Worm (Caenorhabditis elegans) whole organism, mixed stage, embryonic: Measurements from ENCODE around the gene srbc-31.
"Not testable (repeated sequence)": the region's sequence is repeated elsewhere in the genome, so short reads cannot be mapped to it uniquely, and the experiment has no call there.

Experiments used
- M03D4.4 ChIP-seq: sonication (generic microtip); optimal IDR thresholded peaks from 2 replicates; lab custom pipeline; 2017; ENCODE audit warnings: mild to moderate bottlenecking, missing genetic modification characterization, missing compliant biosample characterization
- bed-3 ChIP-seq: fragments of 200-800 bp; sonication (Bioruptor generic); optimal IDR thresholded peaks from 3 replicates; lab custom pipeline; 2018; ENCODE audit warnings: mild to moderate bottlenecking, missing genetic modification characterization, moderate library complexity, missing compliant biosample characterization
- ceh-39 ChIP-seq: fragments of 150-350 bp; optimal IDR thresholded peaks from 2 replicates; lab custom pipeline; 2014; ENCODE audit warnings: missing biosample characterization, missing genetic modification characterization
- ceh-83 ChIP-seq: fragments of 200-800 bp; sonication (Bioruptor generic); optimal IDR thresholded peaks from 2 replicates; lab custom pipeline; 2018; ENCODE audit warnings: mild to moderate bottlenecking, missing genetic modification characterization, missing compliant biosample characterization
- ces-1 ChIP-seq: fragments of 150-350 bp; optimal IDR thresholded peaks from 2 replicates; lab custom pipeline; 2014; ENCODE audit warnings: missing biosample characterization, missing genetic modification reagents, missing genetic modification characterization
- cnd-1 ChIP-seq: fragments of 200-800 bp; sonication (Bioruptor generic); optimal IDR thresholded peaks from 2 replicates; lab custom pipeline; 2018; ENCODE audit warnings: mild to moderate bottlenecking, missing genetic modification characterization, missing compliant biosample characterization
- drap-1 ChIP-seq: fragments of 200-800 bp; sonication (Bioruptor generic); optimal IDR thresholded peaks from 3 replicates; lab custom pipeline; 2018; ENCODE audit warnings: mild to moderate bottlenecking, missing genetic modification characterization, missing compliant biosample characterization
- elt-1 ChIP-seq: sonication (generic microtip); optimal IDR thresholded peaks from 2 replicates; lab custom pipeline; 2017; ENCODE audit warnings: missing genetic modification characterization, mild to moderate bottlenecking, missing compliant biosample characterization, antibody characterized with exemption, moderate library complexity, borderline replicate concordance; ENCODE audit not compliant: insufficient read depth
- elt-3 ChIP-seq: fragments of 150-350 bp; optimal IDR thresholded peaks from 2 replicates; lab custom pipeline; 2014; ENCODE audit warnings: missing biosample characterization, missing genetic modification characterization
- flh-1 ChIP-seq: fragments of 200-800 bp; sonication (Bioruptor generic); optimal IDR thresholded peaks from 2 replicates; lab custom pipeline; 2018; ENCODE audit warnings: mild to moderate bottlenecking, missing genetic modification characterization, moderate library complexity, missing compliant biosample characterization
- ham-2 ChIP-seq: fragments of 200-800 bp; sonication (Bioruptor generic); optimal IDR thresholded peaks from 2 replicates; lab custom pipeline; 2018; ENCODE audit warnings: mild to moderate bottlenecking, missing genetic modification characterization, missing compliant biosample characterization
- hlh-1 ChIP-seq: fragments of 150-350 bp; optimal IDR thresholded peaks from 2 replicates; lab custom pipeline; 2014; ENCODE audit warnings: missing biosample characterization, missing genetic modification reagents, missing genetic modification characterization
- lsy-2 ChIP-seq: fragments of 150-350 bp; optimal IDR thresholded peaks from 2 replicates; lab custom pipeline; 2014; ENCODE audit warnings: missing biosample characterization, missing genetic modification characterization
- mab-5 ChIP-seq: fragments of 150-350 bp; optimal IDR thresholded peaks from 2 replicates; lab custom pipeline; 2014; ENCODE audit warnings: missing biosample characterization, missing genetic modification characterization
- mep-1 ChIP-seq: fragments of 150-350 bp; optimal IDR thresholded peaks from 2 replicates; lab custom pipeline; 2017; ENCODE audit warnings: missing biosample characterization, missing genetic modification reagents, missing genetic modification characterization, inconsistent platforms
- mls-2 ChIP-seq: sonication (generic microtip); optimal IDR thresholded peaks from 2 replicates; lab custom pipeline; 2016; ENCODE audit warnings: mild to moderate bottlenecking, missing genetic modification characterization, moderate library complexity, missing compliant biosample characterization
- nhr-12 ChIP-seq: fragments of 150-350 bp; optimal IDR thresholded peaks from 2 replicates; lab custom pipeline; 2014; ENCODE audit warnings: missing biosample characterization, missing genetic modification characterization
- nhr-2 ChIP-seq: fragments of 150-350 bp; optimal IDR thresholded peaks from 2 replicates; lab custom pipeline; 2014; ENCODE audit warnings: missing biosample characterization, missing genetic modification characterization
- nhr-237 ChIP-seq: fragments of 150-350 bp; optimal IDR thresholded peaks from 2 replicates; lab custom pipeline; 2014; ENCODE audit warnings: missing biosample characterization, missing genetic modification characterization
- nhr-28 ChIP-seq: fragments of 150-350 bp; optimal IDR thresholded peaks from 2 replicates; lab custom pipeline; 2014; ENCODE audit warnings: missing biosample characterization, missing genetic modification characterization
- pha-4 ChIP-seq: fragments of 150-350 bp; optimal IDR thresholded peaks from 2 replicates; lab custom pipeline; 2018; ENCODE audit warnings: missing biosample characterization, missing genetic modification reagents, missing genetic modification characterization
- sem-2 ChIP-seq: fragments of 200-800 bp; sonication (Bioruptor generic); optimal IDR thresholded peaks from 2 replicates; lab custom pipeline; 2018; ENCODE audit warnings: mild to moderate bottlenecking, missing genetic modification characterization, missing compliant biosample characterization
- snpc-4 ChIP-seq: fragments of 150-350 bp; optimal IDR thresholded peaks from 2 replicates; lab custom pipeline; 2014; ENCODE audit warnings: missing biosample characterization, missing genetic modification characterization
- sptf-1 ChIP-seq: sonication (generic microtip); optimal IDR thresholded peaks from 2 replicates; lab custom pipeline; 2017; ENCODE audit warnings: mild to moderate bottlenecking, missing genetic modification characterization, moderate library complexity, missing compliant biosample characterization
- tbx-8 ChIP-seq: fragments of 200-800 bp; sonication (Bioruptor generic); optimal IDR thresholded peaks from 2 replicates; lab custom pipeline; 2018; ENCODE audit warnings: mild to moderate bottlenecking, missing genetic modification characterization, moderate library complexity, missing compliant biosample characterization
- unc-120 ChIP-seq: sonication (generic microtip); optimal IDR thresholded peaks from 2 replicates; lab custom pipeline; 2017; ENCODE audit warnings: missing genetic modification characterization, missing compliant biosample characterization; ENCODE audit not compliant: poor library complexity, severe bottlenecking
- unc-39 ChIP-seq: fragments of 150-350 bp; optimal IDR thresholded peaks from 2 replicates; lab custom pipeline; 2014; ENCODE audit warnings: missing biosample characterization, missing genetic modification characterization
- unc-62 ChIP-seq: fragments of 150-350 bp; optimal IDR thresholded peaks from 2 replicates; lab custom pipeline; 2014; ENCODE audit warnings: missing biosample characterization, missing genetic modification reagents, missing genetic modification characterization
- ztf-11 ChIP-seq: fragments of 150-350 bp; optimal IDR thresholded peaks from 2 replicates; lab custom pipeline; 2014; ENCODE audit warnings: missing biosample characterization, missing genetic modification characterization

Gene srbc-31

DNA sequence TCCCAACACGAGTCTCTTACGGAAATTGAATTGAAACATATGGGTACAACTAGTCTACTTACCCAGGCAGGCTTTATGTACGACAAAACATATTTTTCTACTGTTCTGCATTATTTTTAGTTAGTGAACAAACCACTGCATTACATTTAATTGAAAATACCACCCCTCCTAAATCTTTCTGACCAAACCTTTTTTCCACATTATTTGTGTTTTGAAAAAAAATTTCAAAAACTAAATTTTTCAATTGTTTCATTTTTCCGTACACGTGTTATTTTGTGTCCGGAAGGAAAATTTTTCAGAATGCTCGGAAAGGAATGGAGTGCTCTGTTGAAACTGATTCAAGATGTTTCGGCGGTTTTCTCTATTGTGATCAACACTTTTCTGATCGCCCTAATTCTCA lies 35.0 kb upstream of the srbc-31 start, which contains the start of gene str-226:
Gene str-226, plus strand, starts transcription at position 301 of the 400 bp plus-strand sequence.
- TF ChIP-seq ceh-39 (tag; lab: Kevin White, UChicago) (no peak), ceh-83 (GFP tag; lab: Kevin White, UChicago) (no peak), snpc-4 (tag; lab: Kevin White, UChicago) (no peak), nhr-237 (no peak), nhr-2 (tag; lab: Kevin White, UChicago) (no peak), unc-120 (no peak), sptf-1 (no peak), nhr-12 (tag; lab: Kevin White, UChicago) (no peak), hlh-1 (no peak), unc-62 (GFP tag; lab: Kevin White, UChicago) (no peak), mls-2 (tag; lab: Kevin White, UChicago) (no peak)

- no peak for TF ChIP-seq ztf-11 (tag; lab: Kevin White, UChicago)
- no peak for TF ChIP-seq unc-39
- TF ChIP-seq elt-1, result no peak
- TF ChIP-seq M03D4.4 (tag; lab: Kevin White, UChicago), result no peak
- TF ChIP-seq ceh-83 (GFP tag; lab: Kevin White, UChicago), result no peak
- no peak for TF ChIP-seq cnd-1 (tag; lab: Kevin White, UChicago)
- no peak for TF ChIP-seq ces-1 (GFP tag; lab: Kevin White, UChicago)
- no peak for TF ChIP-seq elt-3 (tag; lab: Kevin White, UChicago)
- TF ChIP-seq sptf-1, result no peak
- TF ChIP-seq drap-1, result no peak
- TF ChIP-seq mab-5 (tag; lab: Kevin White, UChicago), result no peak
- TF ChIP-seq bed-3, result no peak
- no peak for TF ChIP-seq sem-2 (GFP tag; lab: Kevin White, UChicago)
Observed at ce11 chrV:3509878-3510277, 32.5 kb upstream of the srbc-31 start, which contains the start of gene str-228. Gene str-228, plus strand, starts transcription at chrV:3510178.

- TF ChIP-seq cnd-1 (tag; lab: Kevin White, UChicago), result no peak
- no peak for TF ChIP-seq sem-2 (GFP tag; lab: Kevin White, UChicago)
- TF ChIP-seq mls-2 (tag; lab: Kevin White, UChicago), result no peak
- TF ChIP-seq sptf-1, result no peak
- no peak for TF ChIP-seq ceh-39 (tag; lab: Kevin White, UChicago)
- no peak for TF ChIP-seq ztf-11 (tag; lab: Kevin White, UChicago)
- no peak for TF ChIP-seq lsy-2 (tag; lab: Kevin White, UChicago)
- TF ChIP-seq pha-4 (tag; lab: Kevin White, UChicago), result no peak
- TF ChIP-seq elt-3 (tag; lab: Kevin White, UChicago), result no peak
- TF ChIP-seq nhr-2 (tag; lab: Kevin White, UChicago), result no peak
- TF ChIP-seq M03D4.4 (tag; lab: Kevin White, UChicago), result no peak
Observed at ce11 chrV:3507691-3508090, 30.3 kb upstream of the srbc-31 start, which contains the start of gene str-225. Gene str-225, plus strand, starts transcription at chrV:3507822.

ce11 chrV:3506252-3506651 lies 28.9 kb upstream of the srbc-31 start, which contains the start of gene ugt-64:
Gene ugt-64, minus strand, starts transcription at chrV:3506352.
- not testable (repeated sequence) for TF ChIP-seq mep-1, mls-2, nhr-2 (tag; lab: Kevin White, UChicago)

ce11 chrV:3505745-3506144 lies 28.3 kb upstream of the srbc-31 start:
- TF ChIP-seq unc-39, result no peak
- TF ChIP-seq mab-5 (tag; lab: Kevin White, UChicago), result no peak
- TF ChIP-seq ztf-11 (tag; lab: Kevin White, UChicago), result no peak

ce11 chrV:3502038-3502437 lies 24.6 kb upstream of the srbc-31 start, which contains the start of the genes C07G3.8 and C07G3.10:
Gene C07G3.8, minus strand, starts transcription at chrV:3502138.
Gene C07G3.10, plus strand, starts transcription at chrV:3502307.
- TF ChIP-seq nhr-28 (no peak), ceh-83 (GFP tag; lab: Kevin White, UChicago) (no peak), bed-3 (no peak), mep-1 (tag; lab: Kevin White, UChicago) (no peak), nhr-2 (tag; lab: Kevin White, UChicago) (no peak), lsy-2 (tag; lab: Kevin White, UChicago) (no peak), flh-1 (GFP tag; lab: Kevin White, UChicago) (no peak), sptf-1 (no peak), ham-2 (no peak), tbx-8 (GFP tag; lab: Kevin White, UChicago) (no peak)
